Worm (Caenorhabditis elegans): ENCODE data around the gene npr-26.

ce11 chrIV:17453996-17454395, 36.4 kb upstream of the npr-26 start:
- TF ChIP-seq egl-27 (tag; optimal IDR thresholded peaks at IDR 0.05) (no peak), mdl-1 (tag; optimal IDR thresholded peaks at IDR 0.05) (no peak), zag-1 (tag; optimal IDR thresholded peaks at IDR 0.05) (no peak)

All from whole organism, L2 larva.